Worm (Caenorhabditis elegans) whole organism, late embryonic: ENCODE results near the gene C06C3.4.

ENCODE experiments used
- ama-1 ChIP-seq: fragments of 150-350 bp; optimal IDR thresholded peaks from 2 replicates; lab custom pipeline; 2014
- ceh-18 ChIP-seq: sonication (generic microtip); optimal IDR thresholded peaks from 2 replicates; lab custom pipeline; 2016; ENCODE audit warnings: missing genetic modification characterization, missing compliant biosample characterization
- dmd-4 ChIP-seq: sonication (generic microtip); optimal IDR thresholded peaks from 2 replicates; lab custom pipeline; 2016; ENCODE audit warnings: borderline replicate concordance, missing genetic modification characterization, missing compliant biosample characterization
- fkh-10 ChIP-seq: fragments of 150-350 bp; optimal IDR thresholded peaks from 2 replicates; lab custom pipeline; 2014; ENCODE audit warnings: missing biosample characterization, missing genetic modification reagents, missing genetic modification characterization
- pag-3 ChIP-seq: sonication (generic microtip); optimal IDR thresholded peaks from 2 replicates; lab custom pipeline; 2016; ENCODE audit warnings: missing compliant biosample characterization, missing genetic modification characterization, borderline replicate concordance
- pha-4 ChIP-seq: fragments of 150-350 bp; optimal IDR thresholded peaks from 2 replicates; lab custom pipeline; 2018; ENCODE audit warnings: missing biosample characterization, missing genetic modification reagents, missing genetic modification characterization
- sdc-2 ChIP-seq: sonication (generic microtip); optimal IDR thresholded peaks from 2 replicates; lab custom pipeline; 2016; ENCODE audit warnings: missing genotype, missing genetic modification characterization, missing compliant biosample characterization
- zip-5 ChIP-seq: sonication (generic microtip); optimal IDR thresholded peaks from 2 replicates; lab custom pipeline; 2016; ENCODE audit warnings: missing genetic modification characterization, missing compliant biosample characterization

ce11 chrII:9378174-9378573 lies 5.1 kb downstream of the C06C3.4 start:
- TF ChIP-seq fkh-10 (no peak), ceh-18 (tag; lab: Kevin White, UChicago) (no peak), zip-5 (no peak), ama-1 (lab: Kevin White, UChicago) (no peak), sdc-2 (tag; lab: Kevin White, UChicago) (no peak), dmd-4 (tag; lab: Kevin White, UChicago) (no peak), pha-4 (no peak), pag-3 (tag; lab: Kevin White, UChicago) (no peak)
